Fruit fly (Drosophila melanogaster) whole organism, prepupa: ENCODE results near the gene CG5412.

ENCODE experiments used
- CG16779 ChIP-seq: fragments of 200-800 bp; sonication (Bioruptor generic); optimal IDR thresholded peaks from 3 replicates; lab custom pipeline; 2017; ENCODE audit warnings: missing biosample characterization, mild to moderate bottlenecking, missing genetic modification characterization
- CG8319 ChIP-seq: fragments of 200-800 bp; sonication (Bioruptor generic); optimal IDR thresholded peaks from 3 replicates; lab custom pipeline; 2016; ENCODE audit warnings: missing biosample characterization, missing genetic modification characterization
- Hr39 ChIP-seq: fragments of 200-800 bp; sonication (Bioruptor generic); optimal IDR thresholded peaks from 2 replicates; lab custom pipeline; 2016; ENCODE audit warnings: missing biosample characterization, missing genetic modification characterization
- Hr4 ChIP-seq: fragments of 200-800 bp; sonication (Bioruptor generic); optimal IDR thresholded peaks from 3 replicates; lab custom pipeline; 2016; ENCODE audit warnings: missing biosample characterization, missing genetic modification characterization
- fd59A ChIP-seq: fragments of 200-800 bp; sonication (Bioruptor generic); optimal IDR thresholded peaks from 2 replicates; lab custom pipeline; 2017; ENCODE audit warnings: missing biosample characterization, mild to moderate bottlenecking, missing genetic modification characterization, missing genetic modification reagents
- net ChIP-seq: fragments of 200-800 bp; sonication (Bioruptor generic); optimal IDR thresholded peaks from 3 replicates; lab custom pipeline; 2016; ENCODE audit warnings: missing biosample characterization, missing genetic modification characterization
- ss ChIP-seq, 2 experiments: fragments of 200-800 bp; sonication (Bioruptor generic); optimal IDR thresholded peaks; 2 replicates in 1 of 2; 3 replicates in 1 of 2; lab custom pipeline; 2017 to 2018; ENCODE audit warnings: mild to moderate bottlenecking in 2 of 2, missing biosample characterization in 2 of 2, missing genetic modification characterization in 2 of 2, moderate library complexity in 1 of 2
- svp ChIP-seq: fragments of 200-800 bp; sonication (Bioruptor generic); peaks from one replicate; lab custom pipeline; 2016; ENCODE audit warnings: missing biosample characterization, missing genetic modification characterization

dm6 chr3R:20560668-20561226, 16.1 kb upstream of the CG5412 start, which contains the start of gene CG5191:
- TF ChIP-seq Hr39 (no peak), CG16779 (tag; lab: Kevin White, UChicago) (no peak), CG8319 (GFP tag; lab: Kevin White, UChicago) (no peak), svp (GFP tag; lab: Kevin White, UChicago) (no peak), fd59A (GFP tag; lab: Kevin White, UChicago) (no peak), ss (GFP tag; optimal IDR thresholded peaks at IDR 0.05; lab: Kevin White, UChicago) (no peak), net (GFP tag; lab: Kevin White, UChicago) (no peak), Hr4 (GFP tag; lab: Kevin White, UChicago) (no peak)
